Worm (Caenorhabditis elegans): ENCODE results near the gene T04C9.3.

ce11 chrIII:5959049-5959448 is 26.4 kb upstream of the T04C9.3 start:
- TF ChIP-seq F57A8.1 (GFP tag; optimal IDR thresholded peaks at IDR 0.05) (no peak), Y53F4B.3 (GFP tag; IDR thresholded peaks at IDR 0.05) (no peak), dpff-1 (tag; optimal IDR thresholded peaks at IDR 0.05) (no peak), madf-6 (GFP tag; IDR thresholded peaks at IDR 0.05) (no peak), ama-1 (optimal IDR thresholded peaks at IDR 0.05) (no peak), ama-1 (GFP tag; optimal IDR thresholded peaks at IDR 0.05) (no peak), snpc-4 (GFP tag; optimal IDR thresholded peaks at IDR 0.05) (no peak), snpc-4 (tag; optimal IDR thresholded peaks at IDR 0.05) (no peak), ztf-25 (GFP tag; IDR thresholded peaks at IDR 0.05) (no peak)

All from whole organism, young adult.